Fruit fly (Drosophila melanogaster) whole organism, embryonic: ENCODE data around the gene CG8369.

Experiments used
- CG10321 ChIP-seq: fragments of 200-800 bp; sonication (Bioruptor generic); IDR thresholded peaks from 2 replicates; pipeline ENCODE4 v1.3.6; 2022; ENCODE audit warnings: missing biosample characterization, missing genetic modification characterization
- CG11504 ChIP-seq: fragments of 200-800 bp; sonication (Bioruptor generic); optimal IDR thresholded peaks from 3 replicates; lab custom pipeline; 2019; ENCODE audit warnings: missing biosample characterization, mild to moderate bottlenecking, missing genetic modification characterization, moderate library complexity
- CG11695 ChIP-seq: fragments of 200-800 bp; sonication (Bioruptor generic); IDR thresholded peaks from 3 replicates; pipeline ENCODE4 v1.3.6; 2022; ENCODE audit warnings: missing biosample characterization, missing genetic modification characterization
- CG1233 ChIP-seq: fragments of 200-800 bp; sonication (Bioruptor generic); optimal IDR thresholded peaks from 4 replicates; lab custom pipeline; 2018; ENCODE audit warnings: missing biosample characterization, mild to moderate bottlenecking, missing genetic modification characterization
- CG13287 ChIP-seq: fragments of 200-800 bp; sonication (Bioruptor generic); IDR thresholded peaks from 2 replicates; pipeline ENCODE4 v1.3.6; 2022; ENCODE audit warnings: missing biosample characterization, missing genetic modification characterization; ENCODE audit not compliant: partially characterized antibody
- CG14441 ChIP-seq: fragments of 200-800 bp; sonication (Bioruptor generic); IDR thresholded peaks from 2 replicates; pipeline ENCODE4 v1.3.6; 2022; ENCODE audit warnings: missing biosample characterization, missing genetic modification characterization
- CG14965 ChIP-seq: fragments of 200-800 bp; sonication (Bioruptor generic); optimal IDR thresholded peaks from 2 replicates; lab custom pipeline; 2016; ENCODE audit warnings: missing biosample characterization, missing genetic modification characterization, borderline replicate concordance
- CG15514 ChIP-seq: fragments of 200-800 bp; sonication (Bioruptor generic); optimal IDR thresholded peaks from 3 replicates; lab custom pipeline; 2017; ENCODE audit warnings: missing biosample characterization, missing genetic modification characterization, mild to moderate bottlenecking, moderate library complexity, missing genetic modification reagents
- CG2678 ChIP-seq: fragments of 200-800 bp; sonication (Bioruptor generic); optimal IDR thresholded peaks from 3 replicates; lab custom pipeline; 2019; ENCODE audit warnings: missing biosample characterization, mild to moderate bottlenecking, missing genetic modification characterization, moderate library complexity
- CG32532 ChIP-seq: fragments of 200-800 bp; sonication (Bioruptor generic); IDR thresholded peaks from 2 replicates; pipeline ENCODE4 v1.3.6; 2022; ENCODE audit warnings: missing biosample characterization, missing genetic modification characterization
- CG32772 ChIP-seq: fragments of 200-800 bp; sonication (Bioruptor generic); IDR thresholded peaks from 2 replicates; pipeline ENCODE4 v1.3.6; 2022; ENCODE audit warnings: missing biosample characterization, missing genetic modification characterization
- CG4424 ChIP-seq: fragments of 200-800 bp; sonication (Bioruptor generic); optimal IDR thresholded peaks from 3 replicates; lab custom pipeline; 2016; ENCODE audit warnings: missing biosample characterization, missing genetic modification characterization
- CG6654 ChIP-seq: fragments of 200-800 bp; sonication (Bioruptor generic); optimal IDR thresholded peaks from 2 replicates; lab custom pipeline; 2017; ENCODE audit warnings: missing biosample characterization, mild to moderate bottlenecking, missing genetic modification characterization
- CG7357 ChIP-seq: fragments of 200-800 bp; sonication (Bioruptor generic); IDR thresholded peaks from 3 replicates; pipeline ENCODE4 v1.3.6; 2022; ENCODE audit warnings: missing biosample characterization, missing genetic modification characterization
- CG7556 ChIP-seq: fragments of 200-800 bp; sonication (Bioruptor generic); optimal IDR thresholded peaks from 2 replicates; lab custom pipeline; 2017; ENCODE audit warnings: missing biosample characterization, mild to moderate bottlenecking, missing genetic modification characterization
- CG7987 ChIP-seq: fragments of 200-800 bp; sonication (Bioruptor generic); optimal IDR thresholded peaks from 2 replicates; lab custom pipeline; 2018; ENCODE audit warnings: missing biosample characterization, mild to moderate bottlenecking, missing genetic modification characterization, moderate library complexity
- CG8924 ChIP-seq: fragments of 200-800 bp; optimal IDR thresholded peaks from 3 replicates; lab custom pipeline; 2019; ENCODE audit warnings: missing biosample characterization, mild to moderate bottlenecking, missing genetic modification characterization, moderate library complexity
- CG9876 ChIP-seq: fragments of 200-800 bp; sonication (Bioruptor generic); optimal IDR thresholded peaks from 2 replicates; lab custom pipeline; 2016; ENCODE audit warnings: missing biosample characterization, missing genetic modification characterization
- CoRest ChIP-seq: fragments of 200-800 bp; sonication (Bioruptor generic); optimal IDR thresholded peaks from 3 replicates; lab custom pipeline; 2018; ENCODE audit warnings: missing biosample characterization, mild to moderate bottlenecking, missing genetic modification characterization, moderate library complexity
- Deaf1 ChIP-seq: fragments of 200-800 bp; optimal IDR thresholded peaks from 3 replicates; lab custom pipeline; 2019; ENCODE audit warnings: missing biosample characterization, mild to moderate bottlenecking, missing genetic modification characterization, moderate library complexity
- Dfd ChIP-seq, 2 experiments: fragments of >200 bp; optimal IDR thresholded peaks; 2 replicates each; lab custom pipeline; 2017; ENCODE audit warnings: missing biosample characterization in 2 of 2, missing genetic modification characterization in 2 of 2
- Dip2 ChIP-seq: fragments of 200-800 bp; sonication (Bioruptor generic); IDR thresholded peaks from 2 replicates; pipeline ENCODE4 v1.3.6; 2022; ENCODE audit warnings: missing biosample characterization, missing genetic modification characterization
- HmgZ ChIP-seq: fragments of 200-800 bp; sonication (Bioruptor generic); optimal IDR thresholded peaks from 2 replicates; lab custom pipeline; 2018; ENCODE audit warnings: missing biosample characterization, mild to moderate bottlenecking, missing genetic modification characterization
- Hr3 ChIP-seq: fragments of 200-800 bp; sonication (Bioruptor generic); optimal IDR thresholded peaks from 3 replicates; lab custom pipeline; 2016; ENCODE audit warnings: missing biosample characterization, missing genetic modification characterization
- MBD-R2 ChIP-seq: fragments of 200-800 bp; sonication (Bioruptor generic); IDR thresholded peaks from 2 replicates; pipeline ENCODE4 v1.3.6; 2022; ENCODE audit warnings: missing biosample characterization, missing genetic modification characterization
- Opbp ChIP-seq: fragments of 200-800 bp; sonication (Bioruptor generic); IDR thresholded peaks from 3 replicates; pipeline ENCODE4 v1.3.6; 2022; ENCODE audit warnings: missing biosample characterization, missing genetic modification characterization; ENCODE audit not compliant: partially characterized antibody
- PHDP ChIP-seq: fragments of 200-800 bp; sonication (Bioruptor generic); optimal IDR thresholded peaks from 3 replicates; lab custom pipeline; 2018; ENCODE audit warnings: missing biosample characterization, mild to moderate bottlenecking, missing genetic modification characterization, moderate library complexity
- Pdp1 ChIP-seq, 2 experiments: fragments of 200-800 bp; sonication (Bioruptor generic); optimal IDR thresholded peaks; 3 replicates each; lab custom pipeline; 2016; ENCODE audit warnings: missing biosample characterization in 2 of 2, missing genetic modification characterization in 2 of 2, mild to moderate bottlenecking in 1 of 2, moderate library complexity in 1 of 2
- Rx ChIP-seq: fragments of 200-800 bp; sonication (Bioruptor generic); IDR thresholded peaks from 2 replicates; pipeline ENCODE4 v1.3.6; 2022; ENCODE audit warnings: missing biosample characterization, missing genetic modification characterization
- Side ChIP-seq: fragments of 200-800 bp; sonication (Bioruptor generic); optimal IDR thresholded peaks from 2 replicates; lab custom pipeline; 2016; ENCODE audit warnings: missing biosample characterization, missing genetic modification characterization
- ash1 ChIP-seq: fragments of 200-800 bp; sonication (Bioruptor generic); optimal IDR thresholded peaks from 2 replicates; lab custom pipeline; 2018; ENCODE audit warnings: missing biosample characterization, mild to moderate bottlenecking, missing genetic modification characterization
- dm ChIP-seq: fragments of 200-800 bp; sonication (Bioruptor generic); optimal IDR thresholded peaks from 3 replicates; lab custom pipeline; 2016; ENCODE audit warnings: missing biosample characterization, missing genetic modification characterization
- dmrt99B ChIP-seq: fragments of 200-800 bp; sonication (Bioruptor generic); optimal IDR thresholded peaks from 2 replicates; lab custom pipeline; 2018; ENCODE audit warnings: missing biosample characterization, mild to moderate bottlenecking, missing genetic modification characterization, moderate library complexity
- ems ChIP-seq: fragments of 200-800 bp; sonication (Bioruptor generic); optimal IDR thresholded peaks from 3 replicates; lab custom pipeline; 2016; ENCODE audit warnings: missing biosample characterization, missing genetic modification characterization
- fd102C ChIP-seq: fragments of 200-800 bp; sonication (Bioruptor generic); optimal IDR thresholded peaks from 2 replicates; lab custom pipeline; 2018; ENCODE audit warnings: missing biosample characterization, mild to moderate bottlenecking, missing genetic modification characterization, moderate library complexity
- fd3F ChIP-seq: fragments of 200-800 bp; sonication (Bioruptor generic); optimal IDR thresholded peaks from 2 replicates; lab custom pipeline; 2018; ENCODE audit warnings: missing biosample characterization, mild to moderate bottlenecking, missing genetic modification characterization, moderate library complexity
- hth ChIP-seq: fragments of >200 bp; optimal IDR thresholded peaks from 2 replicates; lab custom pipeline; 2017; ENCODE audit warnings: inconsistent platforms
- kah ChIP-seq: fragments of 200-800 bp; sonication (Bioruptor generic); optimal IDR thresholded peaks from 2 replicates; lab custom pipeline; 2018; ENCODE audit warnings: missing biosample characterization, mild to moderate bottlenecking, missing genetic modification characterization
- lbe ChIP-seq: fragments of 200-800 bp; sonication (Bioruptor generic); optimal IDR thresholded peaks from 2 replicates; lab custom pipeline; 2016; ENCODE audit warnings: missing biosample characterization, mild to moderate bottlenecking, missing genetic modification characterization
- lola ChIP-seq, 3 experiments: fragments of >200 bp in 2 of 3; fragments of 200-800 bp in 1 of 3; sonication (Bioruptor generic) in 1 of 3; optimal IDR thresholded peaks; 2 replicates each; lab custom pipeline; 2017 to 2019; ENCODE audit warnings: missing biosample characterization in 3 of 3, missing genetic modification characterization in 3 of 3, mild to moderate bottlenecking in 1 of 3, moderate library complexity in 1 of 3
- luna ChIP-seq: fragments of 200-800 bp; sonication (Bioruptor generic); optimal IDR thresholded peaks from 2 replicates; lab custom pipeline; 2016; ENCODE audit warnings: missing biosample characterization, missing genetic modification characterization
- pho ChIP-seq: fragments of 200-800 bp; sonication (Bioruptor generic); optimal IDR thresholded peaks from 2 replicates; lab custom pipeline; 2016; ENCODE audit warnings: missing biosample characterization, missing genetic modification characterization
- pum ChIP-seq: fragments of 200-800 bp; sonication (Bioruptor generic); optimal IDR thresholded peaks from 2 replicates; lab custom pipeline; 2016; ENCODE audit warnings: missing biosample characterization, missing genetic modification characterization
- scrt ChIP-seq: fragments of 200-800 bp; sonication (Bioruptor generic); optimal IDR thresholded peaks from 2 replicates; lab custom pipeline; 2018; ENCODE audit warnings: missing biosample characterization, mild to moderate bottlenecking, missing genetic modification characterization, moderate library complexity
- tin ChIP-seq: fragments of 200-800 bp; sonication (Bioruptor generic); optimal IDR thresholded peaks from 3 replicates; lab custom pipeline; 2016; ENCODE audit warnings: missing biosample characterization, missing genetic modification characterization
- trh ChIP-seq: fragments of 200-800 bp; sonication (Bioruptor generic); optimal IDR thresholded peaks from 2 replicates; lab custom pipeline; 2016; ENCODE audit warnings: missing biosample characterization, missing genetic modification characterization
- ttk ChIP-seq: fragments of 200-800 bp; sonication (Bioruptor generic); IDR thresholded peaks from 2 replicates; pipeline ENCODE4 v2.1.2; 2022; ENCODE audit warnings: missing biosample characterization, missing genetic modification characterization
- tup ChIP-seq: fragments of 200-800 bp; sonication (Bioruptor generic); optimal IDR thresholded peaks from 2 replicates; lab custom pipeline; 2016; ENCODE audit warnings: missing biosample characterization, mild to moderate bottlenecking, missing genetic modification characterization, moderate library complexity
- vfl ChIP-seq: fragments of 200-800 bp; sonication (Bioruptor generic); optimal IDR thresholded peaks from 2 replicates; lab custom pipeline; 2016; ENCODE audit warnings: missing biosample characterization, missing genetic modification characterization
- wdn ChIP-seq: fragments of 200-800 bp; sonication (Bioruptor generic); IDR thresholded peaks from 2 replicates; pipeline ENCODE4 v1.3.6; 2022; ENCODE audit warnings: missing biosample characterization, missing genetic modification characterization

CG8369 gene

DNA sequence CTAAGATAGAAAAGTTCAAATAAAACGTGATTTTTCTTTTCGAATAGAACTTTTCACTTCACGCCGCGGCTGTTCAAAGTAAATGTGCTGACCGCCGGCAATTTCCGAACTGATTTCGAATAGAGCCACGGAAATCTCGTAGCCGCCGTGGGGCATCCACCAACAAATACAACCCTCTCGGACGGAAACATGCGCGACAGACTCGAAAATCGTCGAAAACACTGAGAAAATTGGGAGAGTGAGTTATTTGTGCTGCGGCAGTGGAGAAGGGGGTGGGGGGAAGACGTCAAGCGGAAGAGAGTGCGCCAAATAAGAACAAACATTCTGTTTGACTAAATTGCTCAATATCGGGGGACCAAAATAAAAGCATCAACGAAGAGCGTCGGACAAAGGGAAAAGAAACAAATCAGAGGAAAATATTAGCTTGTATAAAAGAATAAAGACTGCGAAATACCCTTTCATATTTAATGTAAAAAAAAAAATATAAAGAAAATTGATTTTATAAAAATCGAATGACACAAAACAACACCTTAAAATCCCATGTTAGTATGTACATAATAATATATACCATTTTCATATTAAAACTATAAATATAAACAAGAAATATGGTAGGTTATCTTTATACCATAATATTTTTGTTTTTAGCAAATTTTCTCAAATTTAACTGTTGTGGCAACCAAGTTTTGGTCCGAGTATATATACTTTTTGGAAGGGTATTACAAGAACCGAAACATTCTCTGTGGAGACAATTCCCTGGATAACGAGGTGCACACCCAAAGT lies 45.7 kb downstream of the CG8369 start (continued):
- TF ChIP-seq Deaf1 (tag; lab: Kevin White, UChicago) (peak; percentile 49), pho (no peak), dmrt99B (tag; lab: Kevin White, UChicago) (peak; percentile 77), dm (GFP tag; lab: Kevin White, UChicago) (no peak), lola (GFP tag; optimal IDR thresholded peaks at IDR 0.05; lab: Kevin White, UChicago) (peak in 1 of 3 experiments; percentile 84), CG32532 (GFP tag; lab: Robert Waterston, UW) (0 out of 2 replicates have a peak, but pooled peaks have one; percentile 33), CG8924 (tag; lab: Kevin White, UChicago) (peak; percentile 54), CG2678 (tag; lab: Kevin White, UChicago) (peak; percentile 84), CG13287 (GFP tag; lab: Robert Waterston, UW) (no peak), pum (GFP tag; lab: Kevin White, UChicago) (no peak), kah (GFP tag; lab: Kevin White, UChicago) (peak; percentile 15), trh (GFP tag; lab: Kevin White, UChicago) (no peak), tin (GFP tag; lab: Kevin White, UChicago) (peak; percentile 10), CG1233 (GFP tag; lab: Kevin White, UChicago) (peak; percentile 34), Opbp (GFP tag; lab: Robert Waterston, UW) (no peak), Side (GFP tag; lab: Kevin White, UChicago) (no peak), CG7987 (GFP tag; lab: Kevin White, UChicago) (no peak), scrt (no peak), Dip2 (GFP tag; lab: Robert Waterston, UW) (no peak), fd102C (GFP tag; lab: Kevin White, UChicago) (no peak), Hr3 (GFP tag; lab: Kevin White, UChicago) (peak; percentile 68), fd3F (GFP tag; lab: Kevin White, UChicago) (peak; percentile 29), vfl (GFP tag; lab: Kevin White, UChicago) (no peak), tup (no peak), CG14965 (GFP tag; lab: Kevin White, UChicago) (no peak), CG10321 (GFP tag; lab: Robert Waterston, UW) (no peak), hth (lab: Kevin White, UChicago) (no peak), luna (GFP tag; lab: Kevin White, UChicago) (no peak), CG14441 (GFP tag; lab: Robert Waterston, UW) (no peak), CG32772 (GFP tag; lab: Robert Waterston, UW) (no peak), CG15514 (GFP tag; lab: Kevin White, UChicago) (no peak), PHDP (tag; lab: Kevin White, UChicago) (peak; percentile 77), ems (GFP tag; lab: Kevin White, UChicago) (no peak), CoRest (tag; lab: Kevin White, UChicago) (peak; percentile 86), CG7556 (GFP tag; lab: Kevin White, UChicago) (peak; percentile 76), wdn (GFP tag; lab: Robert Waterston, UW) (no peak), MBD-R2 (GFP tag; lab: Robert Waterston, UW) (no peak), ttk (no peak), CG11695 (no peak), HmgZ (tag; lab: Kevin White, UChicago) (no peak), CG9876 (GFP tag; lab: Kevin White, UChicago) (no peak), ash1 (GFP tag; lab: Kevin White, UChicago) (no peak), CG6654 (GFP tag; lab: Kevin White, UChicago) (no peak), Rx (GFP tag; lab: Robert Waterston, UW) (no peak), CG4424 (GFP tag; lab: Kevin White, UChicago) (peak; percentile 49), lbe (no peak), CG11504 (peak; percentile 82), Dfd (GFP tag; optimal IDR thresholded peaks at IDR 0.05; lab: Kevin White, UChicago) (no peak), CG7357 (no peak), Pdp1 (GFP tag; optimal IDR thresholded peaks at IDR 0.05; lab: Kevin White, UChicago) (no peak)
